Fruit fly (Drosophila melanogaster) whole organism, embryonic: ENCODE data around the gene Ir93a.

Source experiments
- Ada2b ChIP-seq: fragments of 200-800 bp; sonication (Bioruptor generic); IDR thresholded peaks from 2 replicates; pipeline ENCODE4 v1.3.6; 2022; ENCODE audit warnings: missing biosample characterization, missing genetic modification characterization
- Atf6 ChIP-seq: fragments of 200-800 bp; sonication (Bioruptor generic); IDR thresholded peaks from 2 replicates; pipeline ENCODE4 v1.3.6; 2022; ENCODE audit warnings: missing biosample characterization, missing genetic modification characterization
- B-H2 ChIP-seq: fragments of 200-800 bp; sonication (Bioruptor generic); optimal IDR thresholded peaks from 2 replicates; lab custom pipeline; 2018; ENCODE audit warnings: missing biosample characterization, mild to moderate bottlenecking, missing genetic modification characterization
- BEAF-32 ChIP-seq: fragments of 200-800 bp; sonication (Bioruptor generic); optimal IDR thresholded peaks from 3 replicates; lab custom pipeline; 2017; ENCODE audit warnings: missing biosample characterization, missing genetic modification characterization, mild to moderate bottlenecking, moderate library complexity, missing genetic modification reagents
- CG11398 ChIP-seq: fragments of 200-800 bp; sonication (Bioruptor generic); optimal IDR thresholded peaks from 2 replicates; lab custom pipeline; 2016; ENCODE audit warnings: missing biosample characterization, missing genetic modification characterization
- CG12769 ChIP-seq: fragments of 200-800 bp; sonication (Bioruptor generic); optimal IDR thresholded peaks from 2 replicates; lab custom pipeline; 2019; ENCODE audit warnings: missing biosample characterization, mild to moderate bottlenecking, missing genetic modification characterization, moderate library complexity
- CG14860 ChIP-seq: fragments of 200-800 bp; sonication (Bioruptor generic); IDR thresholded peaks from 3 replicates; pipeline ENCODE4 v1.3.6; 2022; ENCODE audit warnings: missing biosample characterization, missing genetic modification characterization; ENCODE audit not compliant: partially characterized antibody
- CG14965 ChIP-seq: fragments of 200-800 bp; sonication (Bioruptor generic); optimal IDR thresholded peaks from 2 replicates; lab custom pipeline; 2016; ENCODE audit warnings: missing biosample characterization, missing genetic modification characterization, borderline replicate concordance
- CG15269 ChIP-seq: fragments of 200-800 bp; sonication (Bioruptor generic); optimal IDR thresholded peaks from 2 replicates; lab custom pipeline; 2018; ENCODE audit warnings: missing biosample characterization, mild to moderate bottlenecking, missing genetic modification characterization, moderate library complexity
- CG15514 ChIP-seq: fragments of 200-800 bp; sonication (Bioruptor generic); optimal IDR thresholded peaks from 3 replicates; lab custom pipeline; 2017; ENCODE audit warnings: missing biosample characterization, missing genetic modification characterization, mild to moderate bottlenecking, moderate library complexity, missing genetic modification reagents
- CG3065 ChIP-seq: fragments of 200-800 bp; sonication (Bioruptor generic); optimal IDR thresholded peaks from 2 replicates; lab custom pipeline; 2016; ENCODE audit warnings: missing biosample characterization, missing genetic modification characterization
- CG31365 ChIP-seq: fragments of 200-800 bp; sonication (Bioruptor generic); optimal IDR thresholded peaks from 2 replicates; lab custom pipeline; 2018; ENCODE audit warnings: missing biosample characterization, mild to moderate bottlenecking, missing genetic modification characterization
- CG3163 ChIP-seq: fragments of 200-800 bp; sonication (Bioruptor generic); optimal IDR thresholded peaks from 3 replicates; lab custom pipeline; 2016; ENCODE audit warnings: missing biosample characterization, missing genetic modification characterization
- CG3407 ChIP-seq: fragments of 200-800 bp; sonication (Bioruptor generic); optimal IDR thresholded peaks from 2 replicates; lab custom pipeline; 2018; ENCODE audit warnings: missing biosample characterization, mild to moderate bottlenecking, missing genetic modification characterization
- CG34422 ChIP-seq: fragments of 200-800 bp; sonication (Bioruptor generic); IDR thresholded peaks from 3 replicates; pipeline ENCODE4 v1.3.6; 2022; ENCODE audit warnings: missing biosample characterization, missing genetic modification characterization
- CG6791 ChIP-seq: fragments of 200-800 bp; sonication (Bioruptor generic); IDR thresholded peaks from 3 replicates; pipeline ENCODE4 v1.3.6; 2022; ENCODE audit warnings: missing biosample characterization, missing genetic modification characterization; ENCODE audit not compliant: partially characterized antibody
- CG8388 ChIP-seq: fragments of 200-800 bp; sonication (Bioruptor generic); optimal IDR thresholded peaks from 2 replicates; lab custom pipeline; 2019; ENCODE audit warnings: missing biosample characterization, mild to moderate bottlenecking, missing genetic modification characterization, moderate library complexity
- CG9215 ChIP-seq: fragments of 200-800 bp; sonication (Bioruptor generic); IDR thresholded peaks from 2 replicates; pipeline ENCODE4 v1.3.6; 2022; ENCODE audit warnings: missing biosample characterization, missing genetic modification characterization
- E2f2 ChIP-seq: fragments of 200-800 bp; sonication (Bioruptor generic); IDR thresholded peaks from 2 replicates; pipeline ENCODE4 v1.3.6; 2022; ENCODE audit warnings: missing biosample characterization, missing genetic modification characterization
- Elba2 ChIP-seq: fragments of 200-800 bp; sonication (Bioruptor generic); optimal IDR thresholded peaks from 3 replicates; lab custom pipeline; 2016; ENCODE audit warnings: missing biosample characterization, missing genetic modification characterization
- Fer3 ChIP-seq: fragments of 200-800 bp; sonication (Bioruptor generic); optimal IDR thresholded peaks from 2 replicates; lab custom pipeline; 2018; ENCODE audit warnings: missing biosample characterization, mild to moderate bottlenecking, missing genetic modification characterization, moderate library complexity
- Gsc ChIP-seq: fragments of 200-800 bp; sonication (Bioruptor generic); IDR thresholded peaks from 2 replicates; pipeline ENCODE4 v1.3.6; 2022; ENCODE audit warnings: missing biosample characterization, missing genetic modification characterization
- H15 ChIP-seq: fragments of 200-800 bp; sonication (Bioruptor generic); IDR thresholded peaks from 3 replicates; pipeline ENCODE4 v1.3.6; 2022; ENCODE audit warnings: missing biosample characterization, missing genetic modification characterization
- HLH54F ChIP-seq: fragments of 200-800 bp; sonication (Bioruptor generic); optimal IDR thresholded peaks from 3 replicates; lab custom pipeline; 2016; ENCODE audit warnings: missing biosample characterization, missing genetic modification characterization
- HmgZ ChIP-seq: fragments of 200-800 bp; sonication (Bioruptor generic); optimal IDR thresholded peaks from 2 replicates; lab custom pipeline; 2018; ENCODE audit warnings: missing biosample characterization, mild to moderate bottlenecking, missing genetic modification characterization
- Hmx ChIP-seq: fragments of 200-800 bp; sonication (Bioruptor generic); optimal IDR thresholded peaks from 2 replicates; lab custom pipeline; 2016; ENCODE audit warnings: missing biosample characterization, missing genetic modification characterization
- Mrtf ChIP-seq: fragments of 200-800 bp; sonication (Bioruptor generic); IDR thresholded peaks from 3 replicates; pipeline ENCODE4 v1.3.6; 2022; ENCODE audit warnings: missing biosample characterization, missing genetic modification characterization
- Myb ChIP-seq: fragments of 200-800 bp; sonication (Bioruptor generic); optimal IDR thresholded peaks from 2 replicates; lab custom pipeline; 2016; ENCODE audit warnings: missing biosample characterization, missing genetic modification characterization
- Poxn ChIP-seq: fragments of 200-800 bp; sonication (Bioruptor generic); IDR thresholded peaks from 2 replicates; pipeline ENCODE4 v1.3.6; 2022; ENCODE audit warnings: missing biosample characterization, missing genetic modification characterization
- Sin3A ChIP-seq: fragments of >200 bp; optimal IDR thresholded peaks from 2 replicates; lab custom pipeline; 2018
- Spps ChIP-seq: fragments of 200-800 bp; sonication (Bioruptor generic); optimal IDR thresholded peaks from 2 replicates; lab custom pipeline; 2018; ENCODE audit warnings: missing biosample characterization, mild to moderate bottlenecking, missing genetic modification characterization
- Tbp ChIP-seq: fragments of >200 bp; optimal IDR thresholded peaks from 2 replicates; lab custom pipeline; 2018; ENCODE audit warnings: missing biosample characterization, missing genetic modification characterization
- Trl ChIP-seq, 3 experiments: fragments of >200 bp in 2 of 3; fragments of 200-800 bp in 1 of 3; sonication (Bioruptor generic) in 1 of 3; optimal IDR thresholded peaks; 2 replicates in 1 of 3; 3 replicates in 2 of 3; lab custom pipeline; 2016 to 2017; ENCODE audit warnings: missing biosample characterization in 1 of 3, missing genetic modification characterization in 1 of 3
- Usf ChIP-seq: fragments of 200-800 bp; sonication (Bioruptor generic); optimal IDR thresholded peaks from 2 replicates; lab custom pipeline; 2017; ENCODE audit warnings: missing genotype, missing biosample characterization, missing genetic modification characterization
- Xrp1 ChIP-seq: fragments of 200-800 bp; sonication (Bioruptor generic); IDR thresholded peaks from 2 replicates; pipeline ENCODE4 v1.3.6; 2022; ENCODE audit warnings: missing biosample characterization, missing genetic modification characterization
- aop ChIP-seq: fragments of 200-800 bp; sonication (Bioruptor generic); IDR thresholded peaks from 2 replicates; pipeline ENCODE4 v1.3.6; 2022; ENCODE audit warnings: missing biosample characterization, missing genetic modification characterization
- ara ChIP-seq: fragments of 200-800 bp; sonication (Bioruptor generic); IDR thresholded peaks from 2 replicates; pipeline ENCODE4 v1.3.6; 2022; ENCODE audit warnings: missing biosample characterization, missing genetic modification characterization
- croc ChIP-seq: fragments of 200-800 bp; sonication (Bioruptor generic); conservative IDR thresholded peaks from 3 replicates; pipeline ENCODE4 v1.3.6; 2022; ENCODE audit warnings: missing biosample characterization, missing genetic modification characterization
- fd3F ChIP-seq: fragments of 200-800 bp; sonication (Bioruptor generic); optimal IDR thresholded peaks from 2 replicates; lab custom pipeline; 2018; ENCODE audit warnings: missing biosample characterization, mild to moderate bottlenecking, missing genetic modification characterization, moderate library complexity
- gt ChIP-seq: fragments of 200-800 bp; sonication (Bioruptor generic); IDR thresholded peaks from 2 replicates; pipeline ENCODE4 v1.3.6; 2022; ENCODE audit warnings: missing biosample characterization, missing genetic modification characterization
- insv ChIP-seq, 2 experiments: fragments of 200-800 bp; sonication (Bioruptor generic); optimal IDR thresholded peaks; 3 replicates each; lab custom pipeline; 2016 to 2018; ENCODE audit warnings: missing biosample characterization in 2 of 2, missing genetic modification characterization in 2 of 2
- maf-S ChIP-seq: fragments of 200-800 bp; sonication (Bioruptor generic); optimal IDR thresholded peaks from 2 replicates; lab custom pipeline; 2016; ENCODE audit warnings: missing biosample characterization, missing genetic modification characterization
- nerfin-1 ChIP-seq: fragments of 200-800 bp; sonication (Bioruptor generic); optimal IDR thresholded peaks from 3 replicates; lab custom pipeline; 2019; ENCODE audit warnings: missing biosample characterization, mild to moderate bottlenecking, missing genetic modification characterization, moderate library complexity
- org-1 ChIP-seq: fragments of 200-800 bp; sonication (Bioruptor generic); optimal IDR thresholded peaks from 2 replicates; lab custom pipeline; 2017; ENCODE audit warnings: missing biosample characterization, missing genetic modification characterization
- p53 ChIP-seq: fragments of 200-800 bp; sonication (Bioruptor generic); optimal IDR thresholded peaks from 2 replicates; lab custom pipeline; 2016; ENCODE audit warnings: missing biosample characterization, missing genetic modification characterization
- sqz ChIP-seq: fragments of 200-800 bp; sonication (Bioruptor generic); optimal IDR thresholded peaks from 3 replicates; lab custom pipeline; 2018; ENCODE audit warnings: missing biosample characterization, mild to moderate bottlenecking, missing genetic modification characterization
- tll ChIP-seq, 2 experiments: fragments of 200-800 bp in 1 of 2; fragments of >200 bp in 1 of 2; sonication (Bioruptor generic) in 1 of 2; optimal IDR thresholded peaks; 2 replicates each; lab custom pipeline; 2017 to 2019; ENCODE audit warnings: missing biosample characterization in 2 of 2, missing genetic modification characterization in 2 of 2, mild to moderate bottlenecking in 1 of 2, moderate library complexity in 1 of 2
- unpg ChIP-seq: fragments of 200-800 bp; sonication (Bioruptor generic); optimal IDR thresholded peaks from 3 replicates; lab custom pipeline; 2018; ENCODE audit warnings: missing biosample characterization, mild to moderate bottlenecking, missing genetic modification characterization, moderate library complexity
- vnd ChIP-seq: fragments of 200-800 bp; sonication (Bioruptor generic); IDR thresholded peaks from 3 replicates; pipeline ENCODE4 v1.3.6; 2022; ENCODE audit warnings: missing biosample characterization, missing genetic modification characterization; ENCODE audit not compliant: partially characterized antibody

Gene Ir93a

DNA sequence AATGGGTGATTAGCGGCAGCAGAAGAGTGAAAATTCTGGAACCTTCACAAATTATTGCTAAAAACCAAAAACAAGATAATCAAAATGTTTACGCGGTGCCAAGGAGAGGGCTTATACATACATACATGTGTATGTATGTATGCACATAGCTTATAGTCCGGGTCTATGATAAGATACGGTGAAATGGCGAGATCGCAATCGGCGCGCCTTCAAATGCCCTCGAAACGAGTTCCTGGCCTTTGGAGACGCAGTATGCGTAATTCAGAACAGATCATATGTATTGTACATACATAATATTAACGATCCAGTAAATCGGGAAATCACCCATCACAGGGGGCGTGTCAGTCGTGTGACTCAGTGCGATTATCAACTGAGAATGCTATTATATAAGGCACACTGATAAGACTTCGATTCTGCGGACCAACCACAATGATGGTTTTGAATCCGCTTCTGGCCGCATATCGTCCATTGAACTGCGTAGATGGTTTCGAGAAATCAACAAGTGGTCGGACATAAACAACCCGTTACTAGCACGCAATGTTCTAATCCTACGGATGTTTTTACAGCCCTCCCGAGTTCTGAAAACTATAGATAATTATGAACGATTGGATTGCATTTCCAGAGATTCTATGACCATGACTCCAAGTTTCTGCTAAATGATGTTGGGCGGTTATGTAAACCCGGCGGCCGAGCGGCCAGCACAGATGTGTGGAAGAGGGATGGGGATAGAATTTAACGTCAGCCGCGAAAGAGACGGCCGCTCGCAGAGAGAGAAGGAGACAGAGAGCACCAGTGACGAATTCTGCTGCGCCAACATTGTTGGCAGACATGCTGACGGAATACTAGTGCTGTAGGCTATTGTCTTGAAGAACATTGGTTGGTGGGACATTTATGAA, 31.0 kb downstream of the Ir93a start (continued):
- TF ChIP-seq Trl (optimal IDR thresholded peaks at IDR 0.05; lab: Kevin White, UChicago), result peak; percentile 59 to 63
- no peak for TF ChIP-seq Trl (GFP tag; optimal IDR thresholded peaks at IDR 0.05; lab: Kevin White, UChicago)
- no peak for TF ChIP-seq CG14965 (GFP tag; lab: Kevin White, UChicago)
- no peak for TF ChIP-seq fd3F (GFP tag; lab: Kevin White, UChicago)
- TF ChIP-seq B-H2 (GFP tag; lab: Kevin White, UChicago), result no peak
- TF ChIP-seq Spps (tag; lab: Kevin White, UChicago), result no peak
- no peak for TF ChIP-seq CG8388 (GFP tag; lab: Kevin White, UChicago)
- no peak for TF ChIP-seq Atf6
- no peak for TF ChIP-seq Gsc (GFP tag; lab: Robert Waterston, UW)
- no peak for TF ChIP-seq insv (GFP tag; optimal IDR thresholded peaks at IDR 0.05; lab: Kevin White, UChicago)
- TF ChIP-seq CG12769 (tag; lab: Kevin White, UChicago), result peak; percentile 78
- TF ChIP-seq tll (GFP tag; optimal IDR thresholded peaks at IDR 0.05; lab: Kevin White, UChicago), result peak in 1 of 2 experiments; percentile 77
- no peak for TF ChIP-seq Tbp (GFP tag; lab: Kevin White, UChicago)
- TF ChIP-seq H15, result no peak
- TF ChIP-seq CG34422 (GFP tag; lab: Robert Waterston, UW), result peak; percentile 39; the same call in 2 of the 3 replicates
- TF ChIP-seq Xrp1, result no peak
- TF ChIP-seq BEAF-32, result no peak
- no peak for TF ChIP-seq vnd
- no peak for TF ChIP-seq ara (GFP tag; lab: Robert Waterston, UW)
- no peak for TF ChIP-seq sqz (GFP tag; lab: Kevin White, UChicago)
- no peak for TF ChIP-seq CG11398 (GFP tag; lab: Kevin White, UChicago)
- no peak for TF ChIP-seq Fer3 (tag; lab: Kevin White, UChicago)
- TF ChIP-seq CG31365, result no peak
- no peak for TF ChIP-seq CG3163
- no peak for TF ChIP-seq aop (GFP tag; lab: Robert Waterston, UW)
- no peak for TF ChIP-seq maf-S (GFP tag; lab: Kevin White, UChicago)
- no peak for TF ChIP-seq CG3407 (GFP tag; lab: Kevin White, UChicago)
- peak; percentile 29 for TF ChIP-seq Myb (GFP tag; lab: Kevin White, UChicago)
- no peak for TF ChIP-seq CG15269 (tag; lab: Kevin White, UChicago)
- no peak for TF ChIP-seq Hmx
- no peak for TF ChIP-seq Sin3A (lab: Kevin White, UChicago)
- no peak for TF ChIP-seq CG3065 (GFP tag; lab: Kevin White, UChicago)
- no peak for TF ChIP-seq Mrtf (GFP tag; lab: Robert Waterston, UW)
- no peak for TF ChIP-seq unpg (GFP tag; lab: Kevin White, UChicago)
- no peak for TF ChIP-seq CG9215 (GFP tag; lab: Robert Waterston, UW)
- TF ChIP-seq CG15514, result no peak
- no peak for TF ChIP-seq HmgZ (tag; lab: Kevin White, UChicago)
- TF ChIP-seq Ada2b (GFP tag; lab: Robert Waterston, UW), result no peak
- no peak for TF ChIP-seq nerfin-1 (tag; lab: Kevin White, UChicago)
- no peak for TF ChIP-seq Poxn (GFP tag; lab: Robert Waterston, UW)
- no peak for TF ChIP-seq Elba2
- no peak for TF ChIP-seq croc (GFP tag; lab: Robert Waterston, UW)
- TF ChIP-seq org-1 (GFP tag; lab: Kevin White, UChicago), result no peak
- no peak for TF ChIP-seq E2f2 (GFP tag; lab: Robert Waterston, UW)
- no peak for TF ChIP-seq p53 (GFP tag; lab: Kevin White, UChicago)
- no peak for TF ChIP-seq Usf (GFP tag; lab: Kevin White, UChicago)
- TF ChIP-seq CG14860 (GFP tag; lab: Robert Waterston, UW), result no peak
- TF ChIP-seq gt (GFP tag; lab: Robert Waterston, UW), result no peak
- TF ChIP-seq HLH54F (GFP tag; lab: Kevin White, UChicago), result no peak
- TF ChIP-seq CG6791, result no peak
